Fruit fly (Drosophila melanogaster): Measurements from ENCODE around the gene Mi-2.
A peak's percentile ranks its signal among the peaks of the same experiment; 100 is the strongest.

Gene Mi-2

DNA sequence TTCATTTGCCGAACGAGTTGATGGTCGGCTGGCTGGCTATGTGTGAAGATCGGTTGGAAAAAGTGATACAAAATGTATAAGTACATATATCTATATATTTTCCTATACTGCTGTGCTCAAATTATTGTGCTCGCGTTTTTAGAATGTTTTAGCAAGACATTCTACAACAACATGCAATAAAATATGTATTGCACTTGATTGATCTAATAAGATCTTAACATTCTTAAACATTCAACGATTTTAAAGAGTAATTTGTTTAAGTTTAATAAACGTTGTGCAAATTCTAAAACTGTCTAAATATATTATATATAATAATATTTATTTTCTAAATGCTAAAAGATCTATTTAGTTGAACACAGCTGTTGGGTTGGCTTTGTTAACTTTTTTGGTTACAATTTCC, 30.3 kb upstream of the Mi-2 start (continued):
- TF ChIP-seq CG31365 (tag; optimal IDR thresholded peaks at IDR 0.05) (no peak), pnt (GFP tag; optimal IDR thresholded peaks at IDR 0.05) (no peak), Blimp-1 (GFP tag; optimal IDR thresholded peaks at IDR 0.05) (no peak), CG3726 (GFP tag; IDR thresholded peaks at IDR 0.05) (no peak), CG11504 (tag; optimal IDR thresholded peaks at IDR 0.05) (peak; percentile 29), CG10267 (tag; optimal IDR thresholded peaks at IDR 0.05) (no peak), al (GFP tag; IDR thresholded peaks at IDR 0.05) (no peak), jumu (GFP tag; optimal IDR thresholded peaks at IDR 0.05) (no peak), Hr39 (optimal IDR thresholded peaks at IDR 0.05) (no peak), Lpt (GFP tag; optimal IDR thresholded peaks at IDR 0.05) (no peak), Hmr (GFP tag; optimal IDR thresholded peaks at IDR 0.05) (peak; percentile 5), Nf-YC (tag; optimal IDR thresholded peaks at IDR 0.05) (no peak), D19A (tag; optimal IDR thresholded peaks at IDR 0.05) (no peak), sens (GFP tag) (no peak), fd3F (GFP tag; optimal IDR thresholded peaks at IDR 0.05) (no peak), hb (GFP tag; IDR thresholded peaks at IDR 0.05; ENCODE audit: partially characterized antibody) (no peak), CG8924 (tag; optimal IDR thresholded peaks at IDR 0.05) (peak; percentile 13), Oli (tag; optimal IDR thresholded peaks at IDR 0.05) (peak; percentile 17), bsh (GFP tag; optimal IDR thresholded peaks at IDR 0.05) (no peak), Stat92E (GFP tag; optimal IDR thresholded peaks at IDR 0.05) (no peak), bbx (GFP tag; IDR thresholded peaks at IDR 0.05; ENCODE audit: partially characterized antibody) (no peak), yki (optimal IDR thresholded peaks at IDR 0.05) (no peak), CG7839 (tag; optimal IDR thresholded peaks at IDR 0.05) (peak; percentile 14), CG3281 (GFP tag; optimal IDR thresholded peaks at IDR 0.05) (peak; percentile 58), odd (GFP tag; optimal IDR thresholded peaks at IDR 0.05) (no peak), CG32532 (GFP tag; IDR thresholded peaks at IDR 0.05) (peak; percentile 57; the same call in 1 of the 2 replicates), danr (GFP tag; IDR thresholded peaks at IDR 0.05) (no peak), CG9932 (GFP tag; IDR thresholded peaks at IDR 0.05) (peak; percentile 15; the same call in 1 of the 2 replicates), E2f1 (GFP tag; IDR thresholded peaks at IDR 0.05) (no peak), CG11723 (GFP tag; optimal IDR thresholded peaks at IDR 0.05) (no peak), H15 (GFP tag; IDR thresholded peaks at IDR 0.05) (no peak), Hr51 (GFP tag; optimal IDR thresholded peaks at IDR 0.05) (peak in 1 of 2 experiments; percentile 48), MBD-R2 (GFP tag; IDR thresholded peaks at IDR 0.05) (no peak), TFAM (GFP tag; optimal IDR thresholded peaks at IDR 0.05) (no peak), trh (GFP tag; optimal IDR thresholded peaks at IDR 0.05) (no peak), CG13894 (tag; optimal IDR thresholded peaks at IDR 0.05) (no peak), chif (GFP tag; optimal IDR thresholded peaks at IDR 0.05) (no peak), lmd (GFP tag; IDR thresholded peaks at IDR 0.05) (0 out of 2 replicates have a peak, but pooled peaks have one; percentile 11), CG3847 (GFP tag; IDR thresholded peaks at IDR 0.05) (no peak)

DNA sequence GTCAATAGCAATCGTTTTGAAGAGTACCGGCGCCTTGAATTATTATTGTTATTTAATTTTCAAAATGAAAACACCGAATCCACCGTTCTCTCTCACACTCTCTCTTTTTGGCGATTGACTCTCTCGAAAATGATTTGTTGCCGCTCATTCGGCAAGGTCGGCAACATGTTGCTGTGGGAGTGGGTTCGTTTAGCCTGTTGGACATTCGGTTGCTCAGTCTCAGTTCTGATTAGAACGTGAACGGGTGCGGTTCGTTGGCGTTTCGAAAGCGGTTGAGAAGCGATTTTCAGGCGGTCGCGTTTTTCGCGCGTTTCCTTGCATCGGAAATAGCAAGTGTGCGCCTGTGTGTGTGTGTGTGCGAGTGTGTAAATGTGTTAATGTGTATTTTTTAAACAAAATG, 29.0 kb upstream of the Mi-2 start, which contains the start of gene Ac76E:
Gene Ac76E (plus strand): TSS at position 264 of the 400 bp plus-strand sequence.
- TF ChIP-seq Myb (GFP tag; optimal IDR thresholded peaks at IDR 0.05) (no peak), GATAe (GFP tag; conservative IDR thresholded peaks at IDR 0.05) (peak; percentile 46; the same call in 1 of the 2 replicates), yki (optimal IDR thresholded peaks at IDR 0.05) (no peak), CG3995 (GFP tag; optimal IDR thresholded peaks at IDR 0.05) (no peak), CG12299 (tag; optimal IDR thresholded peaks at IDR 0.05) (no peak), CG1602 (GFP tag; optimal IDR thresholded peaks at IDR 0.05) (no peak), D19A (tag; optimal IDR thresholded peaks at IDR 0.05) (no peak), az2 (GFP tag; optimal IDR thresholded peaks at IDR 0.05) (no peak), YL-1 (GFP tag; optimal IDR thresholded peaks at IDR 0.05) (no peak), pzg (GFP tag; optimal IDR thresholded peaks at IDR 0.05) (no peak), CG8478 (optimal IDR thresholded peaks at IDR 0.05) (no peak), ase (GFP tag; IDR thresholded peaks at IDR 0.05) (no peak), Antp (GFP tag; optimal IDR thresholded peaks at IDR 0.05) (no peak), ara (GFP tag; IDR thresholded peaks at IDR 0.05) (no peak), dm (GFP tag; optimal IDR thresholded peaks at IDR 0.05) (no peak), CG17328 (GFP tag; IDR thresholded peaks at IDR 0.05) (no peak), CG11504 (tag; optimal IDR thresholded peaks at IDR 0.05) (peak; percentile 100), CG12942 (GFP tag; optimal IDR thresholded peaks at IDR 0.05) (no peak)

All from whole organism, embryonic.